Worm (Caenorhabditis elegans) whole organism, late embryonic: ENCODE measurements around the gene Y113G7B.28.

Source experiments
- C08G9.2 ChIP-seq: sonication (generic microtip); optimal IDR thresholded peaks from 2 replicates; lab custom pipeline; 2016; ENCODE audit warnings: mild to moderate bottlenecking, missing genetic modification characterization, moderate library complexity, missing compliant biosample characterization
- C38D4.7 ChIP-seq: fragments of 200-800 bp; sonication (Bioruptor generic); optimal IDR thresholded peaks from 2 replicates; lab custom pipeline; 2018; ENCODE audit warnings: mild to moderate bottlenecking, missing genetic modification characterization, moderate library complexity, missing compliant biosample characterization
- K09A11.1 ChIP-seq: sonication (generic microtip); optimal IDR thresholded peaks from 2 replicates; lab custom pipeline; 2017; ENCODE audit warnings: antibody characterized with exemption, mild to moderate bottlenecking, missing genetic modification characterization, missing compliant biosample characterization; ENCODE audit not compliant: insufficient read depth
- T23F11.4 ChIP-seq: fragments of 200-800 bp; sonication (Bioruptor generic); optimal IDR thresholded peaks from 2 replicates; lab custom pipeline; 2018; ENCODE audit warnings: mild to moderate bottlenecking, missing genetic modification characterization, missing compliant biosample characterization
- ahr-1 ChIP-seq: sonication (generic microtip); optimal IDR thresholded peaks from 2 replicates; lab custom pipeline; 2016; ENCODE audit warnings: missing genetic modification characterization, missing compliant biosample characterization
- ceh-14 ChIP-seq: sonication (generic microtip); optimal IDR thresholded peaks from 2 replicates; lab custom pipeline; 2016; ENCODE audit warnings: missing genotype, missing genetic modification characterization, missing compliant biosample characterization
- ceh-18 ChIP-seq: sonication (generic microtip); optimal IDR thresholded peaks from 2 replicates; lab custom pipeline; 2016; ENCODE audit warnings: missing genetic modification characterization, missing compliant biosample characterization
- ceh-19 ChIP-seq: fragments of 200-800 bp; sonication (Bioruptor generic); optimal IDR thresholded peaks from 2 replicates; lab custom pipeline; 2018; ENCODE audit warnings: mild to moderate bottlenecking, missing genetic modification characterization, missing compliant biosample characterization
- ceh-2 ChIP-seq: sonication (generic microtip); optimal IDR thresholded peaks from 2 replicates; lab custom pipeline; 2016; ENCODE audit warnings: missing genotype, missing genetic modification characterization, missing compliant biosample characterization
- ceh-31 ChIP-seq: sonication (generic microtip); optimal IDR thresholded peaks from 2 replicates; lab custom pipeline; 2016; ENCODE audit warnings: missing genetic modification characterization, missing compliant biosample characterization
- ceh-34 ChIP-seq: sonication (generic microtip); optimal IDR thresholded peaks from 2 replicates; lab custom pipeline; 2016; ENCODE audit warnings: mild to moderate bottlenecking, missing genetic modification characterization, missing compliant biosample characterization
- ceh-45 ChIP-seq: fragments of 200-800 bp; sonication (Bioruptor generic); IDR thresholded peaks from 2 replicates; pipeline ENCODE4 v1.3.6; 2022; ENCODE audit warnings: missing genetic modification reagents, missing genetic modification characterization, missing compliant biosample characterization
- ceh-6 ChIP-seq: fragments of 200-800 bp; sonication (Bioruptor generic); optimal IDR thresholded peaks from 2 replicates; lab custom pipeline; 2018; ENCODE audit warnings: mild to moderate bottlenecking, missing genetic modification characterization, missing compliant biosample characterization
- dve-1 ChIP-seq: sonication (generic microtip); optimal IDR thresholded peaks from 2 replicates; lab custom pipeline; 2017; ENCODE audit warnings: antibody characterized with exemption, mild to moderate bottlenecking, missing genetic modification characterization, missing compliant biosample characterization
- elt-2 ChIP-seq: sonication (generic microtip); optimal IDR thresholded peaks from 2 replicates; lab custom pipeline; 2016; ENCODE audit warnings: missing genetic modification reagents, missing genetic modification characterization, missing compliant biosample characterization
- elt-4 ChIP-seq: sonication (generic microtip); optimal IDR thresholded peaks from 2 replicates; lab custom pipeline; 2016; ENCODE audit warnings: missing genetic modification characterization, missing compliant biosample characterization
- ets-4 ChIP-seq: sonication (generic microtip); optimal IDR thresholded peaks from 2 replicates; lab custom pipeline; 2016; ENCODE audit warnings: missing genetic modification characterization, missing compliant biosample characterization
- eyg-1 ChIP-seq: sonication (generic microtip); optimal IDR thresholded peaks from 2 replicates; lab custom pipeline; 2016; ENCODE audit warnings: missing genotype, missing genetic modification characterization, missing compliant biosample characterization
- fax-1 ChIP-seq: sonication (generic microtip); optimal IDR thresholded peaks from 2 replicates; lab custom pipeline; 2016; ENCODE audit warnings: missing genotype, missing genetic modification characterization, missing compliant biosample characterization
- gmeb-2 ChIP-seq: sonication (generic microtip); optimal IDR thresholded peaks from 2 replicates; lab custom pipeline; 2016; ENCODE audit warnings: missing genetic modification characterization, inconsistent platforms, missing compliant biosample characterization
- hlh-30 ChIP-seq: sonication (generic microtip); optimal IDR thresholded peaks from 2 replicates; lab custom pipeline; 2017; ENCODE audit warnings: antibody characterized with exemption, missing genetic modification characterization, missing compliant biosample characterization; ENCODE audit not compliant: insufficient read depth
- nfya-1 ChIP-seq: sonication (generic microtip); optimal IDR thresholded peaks from 2 replicates; lab custom pipeline; 2017; ENCODE audit warnings: missing genetic modification characterization, mild to moderate bottlenecking, missing compliant biosample characterization, antibody characterized with exemption, moderate library complexity
- nhr-11 ChIP-seq: fragments of 150-350 bp; optimal IDR thresholded peaks from 2 replicates; lab custom pipeline; 2014; ENCODE audit warnings: missing biosample characterization, missing genetic modification characterization
- odd-2 ChIP-seq: sonication (generic microtip); optimal IDR thresholded peaks from 2 replicates; lab custom pipeline; 2017; ENCODE audit warnings: antibody characterized with exemption, mild to moderate bottlenecking, missing genetic modification characterization, missing compliant biosample characterization
- pag-3 ChIP-seq: sonication (generic microtip); optimal IDR thresholded peaks from 2 replicates; lab custom pipeline; 2016; ENCODE audit warnings: missing compliant biosample characterization, missing genetic modification characterization, borderline replicate concordance
- pat-9 ChIP-seq: fragments of 200-800 bp; sonication (Bioruptor generic); optimal IDR thresholded peaks from 2 replicates; lab custom pipeline; 2018; ENCODE audit warnings: mild to moderate bottlenecking, missing genetic modification characterization, moderate library complexity, missing compliant biosample characterization
- pax-1 ChIP-seq: fragments of 150-350 bp; optimal IDR thresholded peaks from 2 replicates; lab custom pipeline; 2014; ENCODE audit warnings: missing biosample characterization, missing genetic modification characterization
- pqm-1 ChIP-seq: sonication (generic microtip); optimal IDR thresholded peaks from 2 replicates; lab custom pipeline; 2016; ENCODE audit warnings: missing genetic modification characterization, missing compliant biosample characterization
- pros-1 ChIP-seq: fragments of 150-350 bp; optimal IDR thresholded peaks from 2 replicates; lab custom pipeline; 2014; ENCODE audit warnings: missing biosample characterization, missing genetic modification reagents, missing genetic modification characterization
- ref-2 ChIP-seq: sonication (generic microtip); optimal IDR thresholded peaks from 2 replicates; lab custom pipeline; 2016; ENCODE audit warnings: missing genetic modification characterization, missing compliant biosample characterization
- sdc-2 ChIP-seq: sonication (generic microtip); optimal IDR thresholded peaks from 2 replicates; lab custom pipeline; 2016; ENCODE audit warnings: missing genotype, missing genetic modification characterization, missing compliant biosample characterization
- tbx-7 ChIP-seq: sonication (generic microtip); optimal IDR thresholded peaks from 2 replicates; lab custom pipeline; 2016; ENCODE audit warnings: missing genotype, missing genetic modification characterization, missing compliant biosample characterization
- ttx-3 ChIP-seq: sonication (generic microtip); optimal IDR thresholded peaks from 2 replicates; lab custom pipeline; 2016; ENCODE audit warnings: missing genetic modification reagents, missing genetic modification characterization, missing compliant biosample characterization
- unc-42 ChIP-seq: sonication (generic microtip); optimal IDR thresholded peaks from 2 replicates; lab custom pipeline; 2016; ENCODE audit warnings: missing genotype, missing genetic modification characterization, missing compliant biosample characterization
- unc-86 ChIP-seq: sonication (generic microtip); optimal IDR thresholded peaks from 2 replicates; lab custom pipeline; 2016; ENCODE audit warnings: missing genetic modification characterization, missing compliant biosample characterization

Gene Y113G7B.28

DNA sequence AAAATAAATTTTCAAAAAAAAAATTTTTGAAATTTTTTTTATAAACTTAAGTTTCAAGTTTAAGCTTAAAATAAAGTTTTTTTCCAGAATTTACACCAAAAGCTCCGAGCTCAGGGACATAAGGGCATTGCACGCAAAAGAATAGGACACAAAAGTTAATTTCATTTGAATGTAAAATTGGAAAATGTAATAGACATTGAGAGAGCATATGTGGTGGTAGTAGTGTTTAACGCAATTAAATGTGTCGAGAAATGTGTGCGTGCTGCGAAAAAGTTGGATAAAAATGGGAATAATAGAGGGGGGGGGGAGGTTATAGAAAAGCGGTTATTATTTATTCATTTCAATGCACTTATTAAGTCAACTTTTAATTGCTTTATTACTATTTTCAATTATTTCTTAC, 24.8 kb downstream of the Y113G7B.28 start:
- peak; percentile 96 for TF ChIP-seq unc-42
- no peak for TF ChIP-seq ahr-1 (tag; lab: Kevin White, UChicago)
- no peak for TF ChIP-seq sdc-2 (tag; lab: Kevin White, UChicago)

- TF ChIP-seq C08G9.2, result no peak
- TF ChIP-seq ttx-3 (tag; lab: Kevin White, UChicago), result no peak
- no peak for TF ChIP-seq eyg-1 (tag; lab: Kevin White, UChicago)
- no peak for TF ChIP-seq elt-2 (tag; lab: Kevin White, UChicago)
- TF ChIP-seq K09A11.1 (tag; lab: Kevin White, UChicago), result no peak
- TF ChIP-seq odd-2 (tag; lab: Kevin White, UChicago), result no peak
- TF ChIP-seq fax-1, result no peak
- no peak for TF ChIP-seq ceh-34 (tag; lab: Kevin White, UChicago)
- TF ChIP-seq pax-1 (tag; lab: Kevin White, UChicago), result no peak
Measured at ce11 chrV:20223725-20224124, 27.9 kb downstream of the Y113G7B.28 start.

DNA sequence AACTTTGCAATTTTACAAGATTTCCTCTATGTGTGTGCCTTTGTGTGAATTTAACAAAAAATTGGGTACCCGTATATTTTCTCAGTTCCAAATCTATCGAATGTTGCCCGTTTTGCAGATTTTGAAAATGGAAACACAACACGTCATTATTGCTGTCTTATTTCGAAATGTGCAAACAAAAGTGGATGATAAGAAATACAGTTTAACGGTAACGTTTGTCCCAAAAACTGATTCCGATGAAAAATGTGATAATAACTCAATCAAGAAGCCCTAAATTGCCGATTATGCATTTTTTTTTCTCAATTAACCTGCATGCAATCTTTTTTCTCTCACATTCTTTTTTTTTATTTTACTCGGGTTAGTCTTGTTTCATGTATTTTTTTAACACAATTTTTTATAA, 29.5 kb downstream of the Y113G7B.28 start:
- TF ChIP-seq ceh-14 (tag; lab: Kevin White, UChicago) (no peak), nhr-11 (no peak), eyg-1 (tag; lab: Kevin White, UChicago) (no peak), ceh-19 (GFP tag; lab: Kevin White, UChicago) (no peak), ceh-18 (tag; lab: Kevin White, UChicago) (no peak), T23F11.4 (no peak), dve-1 (tag; lab: Kevin White, UChicago) (no peak), ceh-2 (tag; lab: Kevin White, UChicago) (no peak), hlh-30 (tag; lab: Kevin White, UChicago) (no peak), ceh-31 (tag; lab: Kevin White, UChicago) (no peak), K09A11.1 (tag; lab: Kevin White, UChicago) (no peak), C38D4.7 (GFP tag; lab: Kevin White, UChicago) (no peak), ref-2 (tag; lab: Kevin White, UChicago) (no peak), tbx-7 (tag; lab: Kevin White, UChicago) (no peak), unc-42 (no peak), unc-86 (no peak), fax-1 (no peak), elt-2 (tag; lab: Kevin White, UChicago) (no peak)

DNA sequence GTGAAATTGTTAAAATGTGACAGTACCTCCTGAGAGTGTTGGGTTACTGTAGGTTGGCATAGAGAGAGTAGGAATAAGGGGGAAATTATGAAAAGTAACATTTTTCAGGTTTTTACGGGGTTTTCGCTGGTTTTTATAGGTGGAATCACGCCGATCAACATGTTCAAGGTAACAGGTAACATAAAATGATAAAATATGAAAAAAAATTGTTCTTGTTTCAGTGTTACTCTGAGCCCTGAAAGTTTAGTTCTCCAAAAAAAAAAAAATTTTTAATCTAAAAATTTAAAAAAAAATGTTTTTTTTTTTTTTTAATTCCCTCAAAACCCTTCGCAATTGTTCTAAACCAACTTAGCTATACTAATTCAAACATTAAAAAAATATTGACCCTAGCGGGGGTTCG, 38.0 kb downstream of the Y113G7B.28 start, which contains the start of gene Y113G7B.15:
Gene Y113G7B.15 (minus strand): TSS at position 101 of the 400 bp plus-strand sequence.
- no peak for TF ChIP-seq pat-9 (tag; lab: Kevin White, UChicago)
- no peak for TF ChIP-seq nfya-1 (tag; lab: Kevin White, UChicago)
- TF ChIP-seq hlh-30 (tag; lab: Kevin White, UChicago), result no peak
- TF ChIP-seq ttx-3 (tag; lab: Kevin White, UChicago), result no peak
- TF ChIP-seq pag-3, result no peak
- TF ChIP-seq pros-1 (tag; lab: Kevin White, UChicago), result no peak
- no peak for TF ChIP-seq gmeb-2 (tag; lab: Kevin White, UChicago)
- no peak for TF ChIP-seq ets-4 (tag; lab: Kevin White, UChicago)
- no peak for TF ChIP-seq elt-4 (tag; lab: Kevin White, UChicago)
- no peak for TF ChIP-seq pqm-1 (tag; lab: Kevin White, UChicago)
- no peak for TF ChIP-seq ceh-6 (GFP tag; lab: Kevin White, UChicago)
- no peak for TF ChIP-seq ceh-45 (GFP tag; lab: Robert Waterston, UW)
- no peak for TF ChIP-seq elt-2 (tag; lab: Kevin White, UChicago)
